Worm (Caenorhabditis elegans): Measurements from ENCODE around the gene srb-17.

DNA sequence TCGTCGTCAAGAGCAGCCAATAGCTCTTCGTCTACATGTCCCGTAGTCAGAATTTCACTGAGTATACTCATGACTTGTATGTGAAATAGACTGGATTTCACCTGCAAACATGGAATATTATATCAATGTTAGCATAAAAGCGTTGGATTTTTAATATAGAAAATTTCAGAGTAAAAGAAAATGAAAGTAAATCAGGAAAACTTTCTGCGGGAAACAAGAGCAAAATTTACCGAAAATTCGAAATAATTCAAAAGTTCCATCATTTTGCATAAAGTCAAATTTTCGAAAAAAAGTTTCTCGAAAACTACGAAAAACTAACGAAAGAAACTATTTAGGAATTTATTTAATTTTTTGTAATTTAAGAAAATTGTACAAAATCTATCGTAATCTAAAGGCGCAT is 39.3 kb downstream of the srb-17 start, which contains the start of gene F13B12.6:
- TF ChIP-seq fos-1 (tag; optimal IDR thresholded peaks at IDR 0.05) = no peak
- TF ChIP-seq hif-1 (tag; optimal IDR thresholded peaks at IDR 0.05) = no peak
- TF ChIP-seq jun-1 (tag; optimal IDR thresholded peaks at IDR 0.05) = no peak
- TF ChIP-seq mep-1 (tag; optimal IDR thresholded peaks at IDR 0.05) = no peak
- no peak for TF ChIP-seq dve-1 (tag; optimal IDR thresholded peaks at IDR 0.05; ENCODE audit: insufficient read depth)
- no peak for TF ChIP-seq unc-62 (GFP tag; optimal IDR thresholded peaks at IDR 0.05 in 1 of 2)
- TF ChIP-seq unc-62 (tag; optimal IDR thresholded peaks at IDR 0.05) = no peak
- no peak for TF ChIP-seq nhr-11 (tag; optimal IDR thresholded peaks at IDR 0.05)
- TF ChIP-seq pha-4 (GFP tag; IDR thresholded peaks at IDR 0.05) = no peak
- TF ChIP-seq pha-4 (tag; optimal IDR thresholded peaks at IDR 0.05) = no peak
- TF ChIP-seq fkh-10 (GFP tag; optimal IDR thresholded peaks at IDR 0.05) = no peak
- TF ChIP-seq nhr-77 (tag; optimal IDR thresholded peaks at IDR 0.05) = no peak
- no peak for TF ChIP-seq daf-19 (GFP tag; conservative IDR thresholded peaks at IDR 0.05)
- TF ChIP-seq unc-39 (tag; optimal IDR thresholded peaks at IDR 0.05) = no peak
- TF ChIP-seq ama-1 (optimal IDR thresholded peaks at IDR 0.05) = no peak
